Fruit fly (Drosophila melanogaster) whole organism, prepupa: ENCODE results near the gene CG5946.

Experiments
- Blimp-1 ChIP-seq: fragments of 200-800 bp; sonication (Bioruptor generic); optimal IDR thresholded peaks from 3 replicates; lab custom pipeline; 2017; ENCODE audit warnings: missing biosample characterization, missing genetic modification characterization, mild to moderate bottlenecking, moderate library complexity, missing genetic modification reagents
- CG10631 ChIP-seq: fragments of 200-800 bp; sonication (Bioruptor generic); optimal IDR thresholded peaks from 2 replicates; lab custom pipeline; 2016; ENCODE audit warnings: missing biosample characterization, missing genetic modification characterization
- CG11294 ChIP-seq: fragments of 200-800 bp; sonication (Bioruptor generic); IDR thresholded peaks from 2 replicates; pipeline ENCODE4 v1.3.6; 2022; ENCODE audit warnings: missing biosample characterization, missing genetic modification characterization
- CG11762 ChIP-seq: fragments of 200-800 bp; sonication (Bioruptor generic); optimal IDR thresholded peaks from 3 replicates; lab custom pipeline; 2016; ENCODE audit warnings: missing biosample characterization, missing genetic modification characterization; ENCODE audit not compliant: insufficient read depth
- CG11902 ChIP-seq: fragments of 200-800 bp; sonication (Bioruptor generic); optimal IDR thresholded peaks from 3 replicates; lab custom pipeline; 2016; ENCODE audit warnings: missing biosample characterization, missing genetic modification characterization
- CG16779 ChIP-seq: fragments of 200-800 bp; sonication (Bioruptor generic); optimal IDR thresholded peaks from 3 replicates; lab custom pipeline; 2017; ENCODE audit warnings: missing biosample characterization, mild to moderate bottlenecking, missing genetic modification characterization
- CG31627 ChIP-seq: fragments of 200-800 bp; sonication (Bioruptor generic); optimal IDR thresholded peaks from 3 replicates; lab custom pipeline; 2016; ENCODE audit warnings: missing biosample characterization, missing genetic modification characterization
- CG6276 ChIP-seq: fragments of 200-800 bp; sonication (Bioruptor generic); optimal IDR thresholded peaks from 2 replicates; lab custom pipeline; 2017; ENCODE audit warnings: missing biosample characterization, mild to moderate bottlenecking, missing genetic modification characterization
- CG6792 ChIP-seq: fragments of 200-800 bp; sonication (Bioruptor generic); optimal IDR thresholded peaks from 3 replicates; lab custom pipeline; 2016; ENCODE audit warnings: missing biosample characterization, missing genetic modification characterization
- CG6854 ChIP-seq: fragments of 200-800 bp; sonication (Bioruptor generic); optimal IDR thresholded peaks from 2 replicates; lab custom pipeline; 2017; ENCODE audit warnings: missing biosample characterization, mild to moderate bottlenecking, missing genetic modification characterization
- CG7368 ChIP-seq: fragments of 200-800 bp; sonication (Bioruptor generic); optimal IDR thresholded peaks from 3 replicates; lab custom pipeline; 2016; ENCODE audit warnings: missing biosample characterization, missing genetic modification characterization
- CG8119 ChIP-seq: fragments of 200-800 bp; sonication (Bioruptor generic); IDR thresholded peaks from 3 replicates; pipeline ENCODE4 v1.3.6; 2022; ENCODE audit warnings: missing biosample characterization, missing genetic modification characterization
- CG8319 ChIP-seq: fragments of 200-800 bp; sonication (Bioruptor generic); optimal IDR thresholded peaks from 3 replicates; lab custom pipeline; 2016; ENCODE audit warnings: missing biosample characterization, missing genetic modification characterization
- CG8632 ChIP-seq: fragments of 200-800 bp; sonication (Bioruptor generic); optimal IDR thresholded peaks from 3 replicates; lab custom pipeline; 2016; ENCODE audit warnings: missing biosample characterization, missing genetic modification characterization
- CG9139 ChIP-seq: fragments of 200-800 bp; sonication (Bioruptor generic); optimal IDR thresholded peaks from 3 replicates; lab custom pipeline; 2017; ENCODE audit warnings: missing biosample characterization, mild to moderate bottlenecking, missing genetic modification characterization
- Eip93F ChIP-seq: fragments of 200-800 bp; sonication (Bioruptor generic); optimal IDR thresholded peaks from 2 replicates; lab custom pipeline; 2016; ENCODE audit warnings: missing biosample characterization, mild to moderate bottlenecking, missing genetic modification characterization
- Ets21C ChIP-seq: fragments of 200-800 bp; sonication (Bioruptor generic); optimal IDR thresholded peaks from 3 replicates; lab custom pipeline; 2016; ENCODE audit warnings: missing biosample characterization, missing genetic modification characterization
- Ets96B ChIP-seq: fragments of 200-800 bp; optimal IDR thresholded peaks from 2 replicates; lab custom pipeline; 2019; ENCODE audit warnings: missing biosample characterization, mild to moderate bottlenecking, missing genetic modification characterization, moderate library complexity
- Hr38 ChIP-seq: sonication (Bioruptor generic); optimal IDR thresholded peaks from 2 replicates; lab custom pipeline; 2016; ENCODE audit warnings: missing biosample characterization, missing genetic modification characterization
- Hr39 ChIP-seq: fragments of 200-800 bp; sonication (Bioruptor generic); optimal IDR thresholded peaks from 2 replicates; lab custom pipeline; 2016; ENCODE audit warnings: missing biosample characterization, missing genetic modification characterization
- Lpt ChIP-seq: fragments of 200-800 bp; sonication (Bioruptor generic); optimal IDR thresholded peaks from 3 replicates; lab custom pipeline; 2016; ENCODE audit warnings: missing biosample characterization, missing genetic modification characterization
- Met ChIP-seq: fragments of 200-800 bp; sonication (Bioruptor generic); optimal IDR thresholded peaks from 3 replicates; lab custom pipeline; 2016; ENCODE audit warnings: missing biosample characterization, missing genetic modification characterization
- OdsH ChIP-seq: fragments of 200-800 bp; sonication (Bioruptor generic); optimal IDR thresholded peaks from 3 replicates; lab custom pipeline; 2016; ENCODE audit warnings: missing biosample characterization, missing genetic modification characterization
- Sox14 ChIP-seq: fragments of 200-800 bp; sonication (Bioruptor generic); optimal IDR thresholded peaks from 3 replicates; lab custom pipeline; 2016; ENCODE audit warnings: missing biosample characterization, missing genetic modification characterization
- Sox15 ChIP-seq: fragments of 200-800 bp; sonication (Bioruptor generic); optimal IDR thresholded peaks from 3 replicates; lab custom pipeline; 2016; ENCODE audit warnings: missing biosample characterization, missing genetic modification characterization
- achi ChIP-seq: fragments of 200-800 bp; sonication (Bioruptor generic); optimal IDR thresholded peaks from 3 replicates; lab custom pipeline; 2016; ENCODE audit warnings: missing biosample characterization, missing genetic modification characterization
- dsx ChIP-seq: fragments of 200-800 bp; optimal IDR thresholded peaks from 3 replicates; lab custom pipeline; 2019; ENCODE audit warnings: missing biosample characterization, mild to moderate bottlenecking, missing genetic modification characterization, moderate library complexity; ENCODE audit not compliant: poor library complexity, severe bottlenecking
- esn ChIP-seq: fragments of 200-800 bp; sonication (Bioruptor generic); optimal IDR thresholded peaks from 2 replicates; lab custom pipeline; 2016; ENCODE audit warnings: missing biosample characterization, mild to moderate bottlenecking, missing genetic modification characterization, moderate library complexity
- fd85E ChIP-seq: fragments of 200-800 bp; sonication (Bioruptor generic); optimal IDR thresholded peaks from 3 replicates; lab custom pipeline; 2016; ENCODE audit warnings: missing biosample characterization, missing genetic modification characterization
- fkh ChIP-seq: fragments of 200-800 bp; sonication (Bioruptor generic); optimal IDR thresholded peaks from 3 replicates; lab custom pipeline; 2017; ENCODE audit warnings: missing biosample characterization, mild to moderate bottlenecking, missing genetic modification characterization, moderate library complexity
- lz ChIP-seq: fragments of 200-800 bp; sonication (Bioruptor generic); optimal IDR thresholded peaks from 3 replicates; lab custom pipeline; 2016; ENCODE audit warnings: missing biosample characterization, missing genetic modification characterization
- net ChIP-seq: fragments of 200-800 bp; sonication (Bioruptor generic); optimal IDR thresholded peaks from 3 replicates; lab custom pipeline; 2016; ENCODE audit warnings: missing biosample characterization, missing genetic modification characterization
- pdm3 ChIP-seq: fragments of 200-800 bp; sonication (Bioruptor generic); optimal IDR thresholded peaks from 3 replicates; lab custom pipeline; 2016; ENCODE audit warnings: missing biosample characterization, missing genetic modification characterization
- spab ChIP-seq: fragments of 200-800 bp; sonication (Bioruptor generic); optimal IDR thresholded peaks from 2 replicates; lab custom pipeline; 2017; ENCODE audit warnings: missing biosample characterization, mild to moderate bottlenecking, missing genetic modification characterization, missing genetic modification reagents
- topi ChIP-seq: fragments of 200-800 bp; sonication (Bioruptor generic); optimal IDR thresholded peaks from 3 replicates; lab custom pipeline; 2016; ENCODE audit warnings: missing biosample characterization, missing genetic modification characterization
- vri ChIP-seq: fragments of 200-800 bp; sonication (Bioruptor generic); optimal IDR thresholded peaks from 3 replicates; lab custom pipeline; 2016; ENCODE audit warnings: missing biosample characterization, mild to moderate bottlenecking, missing genetic modification characterization

CG5946 gene

dm6 chr3L:11800761-11801160, 21.3 kb downstream of the CG5946 start, which contains the start of gene Gcat:
Gene Gcat (minus strand): TSS chr3L:11800861.
- TF ChIP-seq fkh (GFP tag; lab: Kevin White, UChicago) (no peak), net (GFP tag; lab: Kevin White, UChicago) (no peak), Hr38 (no peak), CG31627 (GFP tag; lab: Kevin White, UChicago) (no peak), Met (GFP tag; lab: Kevin White, UChicago) (no peak)

dm6 chr3L:11795440-11795983, 26.6 kb downstream of the CG5946 start, which contains the start of gene Klp68D:
Gene Klp68D (plus strand): TSS chr3L:11795614.
- TF ChIP-seq Sox15 (no peak), CG7368 (GFP tag; lab: Kevin White, UChicago) (no peak), fkh (GFP tag; lab: Kevin White, UChicago) (no peak), achi (GFP tag; lab: Kevin White, UChicago) (no peak), OdsH (GFP tag; lab: Kevin White, UChicago) (no peak), CG6792 (GFP tag; lab: Kevin White, UChicago) (no peak), CG16779 (tag; lab: Kevin White, UChicago) (no peak), Ets21C (GFP tag; lab: Kevin White, UChicago) (no peak), CG8119 (GFP tag; lab: Robert Waterston, UW) (no peak), vri (GFP tag; lab: Kevin White, UChicago) (no peak), Ets96B (tag; lab: Kevin White, UChicago) (no peak), dsx (GFP tag; lab: Kevin White, UChicago) (no peak)

- TF ChIP-seq spab (GFP tag; lab: Kevin White, UChicago) (no peak), Ets96B (tag; lab: Kevin White, UChicago) (no peak), topi (GFP tag; lab: Kevin White, UChicago) (no peak), CG8632 (no peak), fkh (GFP tag; lab: Kevin White, UChicago) (no peak), Sox14 (GFP tag; lab: Kevin White, UChicago) (no peak), Hr39 (GFP tag; lab: Kevin White, UChicago) (no peak), esn (no peak), CG6276 (GFP tag; lab: Kevin White, UChicago) (no peak), CG8319 (GFP tag; lab: Kevin White, UChicago) (no peak), CG9139 (no peak), lz (GFP tag; lab: Kevin White, UChicago) (no peak), CG11902 (GFP tag; lab: Kevin White, UChicago) (no peak), CG6854 (GFP tag; lab: Kevin White, UChicago) (no peak), Met (GFP tag; lab: Kevin White, UChicago) (no peak), Lpt (GFP tag; lab: Kevin White, UChicago) (no peak), Ets21C (GFP tag; lab: Kevin White, UChicago) (no peak), pdm3 (GFP tag; lab: Kevin White, UChicago) (no peak)
Measured at dm6 chr3L:11793233-11793800, 28.8 kb downstream of the CG5946 start, which contains the start of the genes twy and CG10907. Gene twy (minus strand): TSS chr3L:11793283. Gene CG10907 (plus strand): TSS chr3L:11793514.

- no peak for TF ChIP-seq CG11294 (GFP tag; lab: Robert Waterston, UW)
- peak; percentile 20 for TF ChIP-seq Sox14 (GFP tag; lab: Kevin White, UChicago)
Measured at dm6 chr3L:11789773-11790172, 32.3 kb downstream of the CG5946 start, which contains the start of gene Pi3K68D. Gene Pi3K68D (minus strand): TSS chr3L:11790013.

- no peak for TF ChIP-seq CG11762 (GFP tag; lab: Kevin White, UChicago)
- TF ChIP-seq fkh (GFP tag; lab: Kevin White, UChicago), result peak; percentile 65
- peak; percentile 26; the same call in 2 of the 3 replicates for TF ChIP-seq CG8119 (GFP tag; lab: Robert Waterston, UW)
- TF ChIP-seq CG6854 (GFP tag; lab: Kevin White, UChicago), result no peak
- TF ChIP-seq Eip93F (GFP tag; lab: Kevin White, UChicago), result peak; percentile 8
- no peak for TF ChIP-seq Blimp-1 (GFP tag; lab: Kevin White, UChicago)
- TF ChIP-seq CG16779 (tag; lab: Kevin White, UChicago), result peak; percentile 48
- no peak for TF ChIP-seq fd85E (GFP tag; lab: Kevin White, UChicago)
- TF ChIP-seq CG10631 (GFP tag; lab: Kevin White, UChicago), result no peak
- TF ChIP-seq Lpt (GFP tag; lab: Kevin White, UChicago), result no peak
Measured at dm6 chr3L:11788936-11789352, 33.1 kb downstream of the CG5946 start.
